In genomic region chrIV:7393700-7394099, ce11 we compare ENCODE assay signal across 2 worm cellular contexts.
A peak's percentile ranks its signal among the peaks of the same experiment; 100 is the strongest.
TF ChIP-seq lines count a peak whose summit lies in the region.

Gene pitr-1, plus strand, starts transcription at chrIV:7394085.

TF ChIP-seq in whole organism, L1 larva, 84 proteins besides CTCF, POLR2A, EP300 and RAD21 (continued from another document):
- TF ChIP-seq aly-2 (tag; optimal IDR thresholded peaks at IDR 0.05; lab: Kevin White, UChicago), result no peak
- TF ChIP-seq nhr-47 (tag; optimal IDR thresholded peaks at IDR 0.05; lab: Kevin White, UChicago), result no peak
- peak; percentile 54 for TF ChIP-seq pqm-1 (tag; optimal IDR thresholded peaks at IDR 0.05; lab: Kevin White, UChicago)
- TF ChIP-seq ets-5 (GFP tag; IDR thresholded peaks at IDR 0.05; lab: Robert Waterston, UW), result no peak
- no peak for TF ChIP-seq irx-1 (tag; optimal IDR thresholded peaks at IDR 0.05; lab: Kevin White, UChicago)
- TF ChIP-seq unc-30 (tag; optimal IDR thresholded peaks at IDR 0.05; lab: Kevin White, UChicago), result no peak
- no peak for TF ChIP-seq nhr-85 (tag; lab: Kevin White, UChicago)
- no peak for TF ChIP-seq F16B12.6 (tag; optimal IDR thresholded peaks at IDR 0.05; lab: Kevin White, UChicago)
- no peak for TF ChIP-seq zag-1 (tag; optimal IDR thresholded peaks at IDR 0.05; lab: Kevin White, UChicago)
- no peak for TF ChIP-seq jun-1 (tag; optimal IDR thresholded peaks at IDR 0.05; lab: Kevin White, UChicago)
- TF ChIP-seq xbp-1 (tag; optimal IDR thresholded peaks at IDR 0.05; lab: Kevin White, UChicago), result no peak
- no peak for TF ChIP-seq nhr-11 (tag; optimal IDR thresholded peaks at IDR 0.05; lab: Kevin White, UChicago)
- TF ChIP-seq efl-1 (optimal IDR thresholded peaks at IDR 0.05; lab: Kevin White, UChicago), result no peak
- TF ChIP-seq efl-1 (GFP tag; optimal IDR thresholded peaks at IDR 0.05 in 1 of 2; lab: Kevin White, UChicago), result peak in 1 of 2 experiments; percentile 44
- TF ChIP-seq ama-1 (optimal IDR thresholded peaks at IDR 0.05; lab: Kevin White, UChicago), result no peak
- TF ChIP-seq tbx-2 (tag; optimal IDR thresholded peaks at IDR 0.05; lab: Kevin White, UChicago), result no peak
- no peak for TF ChIP-seq sptf-1 (tag; optimal IDR thresholded peaks at IDR 0.05; lab: Kevin White, UChicago)
- no peak for TF ChIP-seq unc-98 (GFP tag; IDR thresholded peaks at IDR 0.05; lab: Robert Waterston, UW)
- TF ChIP-seq sup-37 (GFP tag; optimal IDR thresholded peaks at IDR 0.05; lab: Kevin White, UChicago), result no peak
- no peak for TF ChIP-seq mep-1 (tag; optimal IDR thresholded peaks at IDR 0.05; lab: Kevin White, UChicago)
- TF ChIP-seq alr-1 (tag; optimal IDR thresholded peaks at IDR 0.05; lab: Kevin White, UChicago; ENCODE audit: borderline replicate concordance), result no peak
- no peak for TF ChIP-seq hlh-4 (tag; optimal IDR thresholded peaks at IDR 0.05; lab: Kevin White, UChicago)
- no peak for TF ChIP-seq fkh-8 (tag; optimal IDR thresholded peaks at IDR 0.05; lab: Kevin White, UChicago)
- TF ChIP-seq nhr-12 (tag; optimal IDR thresholded peaks at IDR 0.05; lab: Kevin White, UChicago), result no peak
- TF ChIP-seq aha-1 (tag; optimal IDR thresholded peaks at IDR 0.05; lab: Kevin White, UChicago), result no peak
- TF ChIP-seq isw-1 (GFP tag; IDR thresholded peaks at IDR 0.05; lab: Robert Waterston, UW), result no peak
- peak; percentile 21 for TF ChIP-seq rnt-1 (tag; optimal IDR thresholded peaks at IDR 0.05; lab: Kevin White, UChicago)
- TF ChIP-seq C34B4.2 (tag; optimal IDR thresholded peaks at IDR 0.05; lab: Kevin White, UChicago), result no peak
- TF ChIP-seq nhr-84 (tag; optimal IDR thresholded peaks at IDR 0.05; lab: Kevin White, UChicago), result no peak
- TF ChIP-seq tlp-1 (tag; optimal IDR thresholded peaks at IDR 0.05; lab: Kevin White, UChicago), result no peak
- no peak for TF ChIP-seq skn-1 (tag; optimal IDR thresholded peaks at IDR 0.05; lab: Kevin White, UChicago)
- TF ChIP-seq nhr-237 (tag; optimal IDR thresholded peaks at IDR 0.05; lab: Kevin White, UChicago), result no peak
- no peak for TF ChIP-seq C16A3.4 (tag; optimal IDR thresholded peaks at IDR 0.05; lab: Kevin White, UChicago)
- TF ChIP-seq unc-130 (tag; optimal IDR thresholded peaks at IDR 0.05; lab: Kevin White, UChicago), result no peak
- TF ChIP-seq ceh-82 (tag; optimal IDR thresholded peaks at IDR 0.05; lab: Kevin White, UChicago), result no peak
- no peak for TF ChIP-seq ceh-90 (tag; optimal IDR thresholded peaks at IDR 0.05; lab: Kevin White, UChicago)
- no peak for TF ChIP-seq vab-15 (tag; optimal IDR thresholded peaks at IDR 0.05; lab: Kevin White, UChicago)
- no peak for TF ChIP-seq nhr-77 (tag; optimal IDR thresholded peaks at IDR 0.05; lab: Kevin White, UChicago)
- TF ChIP-seq hlh-17 (GFP tag; optimal IDR thresholded peaks at IDR 0.05; lab: Kevin White, UChicago; ENCODE audit: borderline replicate concordance), result no peak
- no peak for TF ChIP-seq snpc-4 (tag; optimal IDR thresholded peaks at IDR 0.05; lab: Kevin White, UChicago)
- no peak for TF ChIP-seq hpl-2 (GFP tag; optimal IDR thresholded peaks at IDR 0.05; lab: Kevin White, UChicago)
- TF ChIP-seq lin-15B (tag; optimal IDR thresholded peaks at IDR 0.05; lab: Kevin White, UChicago), result no peak
- TF ChIP-seq egl-27 (tag; optimal IDR thresholded peaks at IDR 0.05; lab: Kevin White, UChicago), result no peak
- peak; percentile 9 for TF ChIP-seq lin-14 (GFP tag; optimal IDR thresholded peaks at IDR 0.05; lab: Kevin White, UChicago)
- peak; percentile 43 for TF ChIP-seq nhr-71 (tag; optimal IDR thresholded peaks at IDR 0.05; lab: Kevin White, UChicago)
- TF ChIP-seq grh-1 (GFP tag; IDR thresholded peaks at IDR 0.05; lab: Robert Waterston, UW), result no peak
- no peak for TF ChIP-seq Y116A8C.19 (tag; optimal IDR thresholded peaks at IDR 0.05; lab: Kevin White, UChicago; ENCODE audit: borderline replicate concordance)
- TF ChIP-seq C04F5.9 (tag; optimal IDR thresholded peaks at IDR 0.05; lab: Kevin White, UChicago), result no peak
- TF ChIP-seq nhr-76 (tag; optimal IDR thresholded peaks at IDR 0.05; lab: Kevin White, UChicago), result no peak

TF ChIP-seq in whole organism, L4 larva, 104 proteins besides CTCF, POLR2A, EP300 and RAD21 (continued from another document):
- peak in 1 of 2 experiments; percentile 13 for TF ChIP-seq mdl-1 (tag; optimal IDR thresholded peaks at IDR 0.05; lab: Kevin White, UChicago)
- TF ChIP-seq egl-43 (GFP tag; IDR thresholded peaks at IDR 0.05; lab: Robert Waterston, UW), result peak; percentile 20; the same call in 1 of the 2 replicates
- TF ChIP-seq php-3 (GFP tag; IDR thresholded peaks at IDR 0.05; lab: Robert Waterston, UW), result peak; percentile 76
TF ChIP-seq in whole organism, L4 larva: peak in this region for 16.
